Fruit fly (Drosophila melanogaster) whole organism, adult: ENCODE data around the gene TwdlC.

Source experiments
- CG11617 ChIP-seq: fragments of 200-800 bp; sonication (Bioruptor generic); optimal IDR thresholded peaks from 2 replicates; lab custom pipeline; 2017; ENCODE audit warnings: mild to moderate bottlenecking, missing biosample characterization, missing genetic modification reagents, missing genetic modification characterization
- CG14711 ChIP-seq: fragments of 200-800 bp; sonication (Bioruptor generic); optimal IDR thresholded peaks from 2 replicates; lab custom pipeline; 2018; ENCODE audit warnings: missing biosample characterization, mild to moderate bottlenecking, missing genetic modification characterization, moderate library complexity
- CG1620 ChIP-seq: fragments of 200-800 bp; sonication (Bioruptor generic); optimal IDR thresholded peaks from 2 replicates; lab custom pipeline; 2016; ENCODE audit warnings: missing biosample characterization, missing genetic modification characterization
- CG33017 ChIP-seq: fragments of 200-800 bp; sonication (Bioruptor generic); optimal IDR thresholded peaks from 2 replicates; lab custom pipeline; 2018; ENCODE audit warnings: missing biosample characterization, mild to moderate bottlenecking, missing genetic modification characterization, moderate library complexity
- CG5204 ChIP-seq: fragments of 200-800 bp; sonication (Bioruptor generic); optimal IDR thresholded peaks from 2 replicates; lab custom pipeline; 2016; ENCODE audit warnings: missing biosample characterization, missing genetic modification characterization
- CG7045 ChIP-seq: fragments of 200-800 bp; sonication (Bioruptor generic); optimal IDR thresholded peaks from 2 replicates; lab custom pipeline; 2017; ENCODE audit warnings: missing biosample characterization, mild to moderate bottlenecking, missing genetic modification characterization
- CG7101 ChIP-seq: fragments of 200-800 bp; sonication (Bioruptor generic); optimal IDR thresholded peaks from 2 replicates; lab custom pipeline; 2018; ENCODE audit warnings: missing biosample characterization, mild to moderate bottlenecking, missing genetic modification characterization, moderate library complexity
- Clk ChIP-seq: fragments of 200-800 bp; sonication (Bioruptor generic); optimal IDR thresholded peaks from 2 replicates; lab custom pipeline; 2017; ENCODE audit warnings: missing biosample characterization, missing genetic modification characterization
- bab1 ChIP-seq: fragments of 200-800 bp; sonication (Bioruptor generic); optimal IDR thresholded peaks from 3 replicates; lab custom pipeline; 2019; ENCODE audit warnings: missing biosample characterization, mild to moderate bottlenecking, missing genetic modification characterization, moderate library complexity
- cic ChIP-seq: fragments of 200-800 bp; sonication (Bioruptor generic); optimal IDR thresholded peaks from 2 replicates; lab custom pipeline; 2017; ENCODE audit warnings: missing biosample characterization, mild to moderate bottlenecking, missing genetic modification characterization, moderate library complexity
- cnc ChIP-seq, 2 experiments: fragments of >200 bp; optimal IDR thresholded peaks; 2 replicates each; lab custom pipeline; 2017
- kay ChIP-seq: fragments of 200-800 bp; sonication (Bioruptor generic); peaks from one replicate; lab custom pipeline; 2016; ENCODE audit warnings: missing biosample characterization, missing genetic modification characterization, borderline replicate concordance
- tj ChIP-seq: fragments of 200-800 bp; sonication (Bioruptor generic); optimal IDR thresholded peaks from 3 replicates; lab custom pipeline; 2017; ENCODE audit warnings: missing biosample characterization, mild to moderate bottlenecking, missing genetic modification characterization, moderate library complexity

- TF ChIP-seq kay (GFP tag; lab: Kevin White, UChicago) (no peak), tj (GFP tag; lab: Kevin White, UChicago) (no peak), CG33017 (tag; lab: Kevin White, UChicago) (no peak), cnc (optimal IDR thresholded peaks at IDR 0.05; lab: Kevin White, UChicago) (no peak), cic (GFP tag; lab: Kevin White, UChicago) (no peak), CG11617 (no peak), CG5204 (GFP tag; lab: Kevin White, UChicago) (no peak), CG7045 (GFP tag; lab: Kevin White, UChicago) (no peak), CG7101 (tag; lab: Kevin White, UChicago) (no peak), CG1620 (GFP tag; lab: Kevin White, UChicago) (no peak), CG14711 (tag; lab: Kevin White, UChicago) (no peak), bab1 (GFP tag; lab: Kevin White, UChicago) (no peak), Clk (GFP tag; lab: Kevin White, UChicago) (no peak)
Observed at dm6 chr3R:27026009-27026408, 31.4 kb downstream of the TwdlC start, which contains the start of gene CG6271.
